Fruit fly (Drosophila melanogaster) whole organism, wandering third instar larva: ENCODE data around the gene Uro.

ENCODE experiments used
- CG32264 ChIP-seq: fragments of 200-800 bp; sonication (Bioruptor generic); optimal IDR thresholded peaks from 2 replicates; lab custom pipeline; 2016; ENCODE audit warnings: missing biosample characterization, missing genetic modification characterization
- Dif ChIP-seq: fragments of 200-275, 200-300 bp; sonication (Bioruptor generic); optimal IDR thresholded peaks from 2 replicates; lab custom pipeline; 2018; ENCODE audit warnings: missing biosample characterization, missing genetic modification characterization; ENCODE audit not compliant: partially characterized antibody
- HLH106 ChIP-seq: fragments of 200-800 bp; optimal IDR thresholded peaks from 3 replicates; lab custom pipeline; 2019; ENCODE audit warnings: missing biosample characterization, mild to moderate bottlenecking, missing genetic modification characterization, moderate library complexity
- Jra ChIP-seq: sonication (Bioruptor generic); optimal IDR thresholded peaks from 2 replicates; lab custom pipeline; 2016; ENCODE audit warnings: missing biosample characterization, missing genetic modification characterization
- Myc ChIP-seq: fragments of >200 bp; optimal IDR thresholded peaks from 2 replicates; lab custom pipeline; 2017
- OdsH ChIP-seq: fragments of 200-800 bp; sonication (Bioruptor generic); optimal IDR thresholded peaks from 2 replicates; lab custom pipeline; 2016; ENCODE audit warnings: missing biosample characterization, mild to moderate bottlenecking, missing genetic modification characterization
- Rel ChIP-seq, 2 experiments: fragments of 200-800 bp; sonication (Bioruptor generic) in 1 of 2; optimal IDR thresholded peaks; 2 replicates in 1 of 2; 3 replicates in 1 of 2; lab custom pipeline; 2016 to 2019; ENCODE audit warnings: mild to moderate bottlenecking in 2 of 2, missing biosample characterization in 2 of 2, missing genetic modification characterization in 2 of 2, moderate library complexity in 1 of 2
- ey ChIP-seq: fragments of 200-800 bp; sonication (Bioruptor generic); optimal IDR thresholded peaks from 2 replicates; lab custom pipeline; 2016; ENCODE audit warnings: missing biosample characterization, missing genetic modification characterization
- psq ChIP-seq: fragments of 200-800 bp; sonication (Bioruptor generic); optimal IDR thresholded peaks from 3 replicates; lab custom pipeline; 2017; ENCODE audit warnings: missing biosample characterization, mild to moderate bottlenecking, missing genetic modification characterization, moderate library complexity
- rgr ChIP-seq: fragments of 200-800 bp; sonication (Bioruptor generic); optimal IDR thresholded peaks from 3 replicates; lab custom pipeline; 2016; ENCODE audit warnings: missing biosample characterization, mild to moderate bottlenecking, missing genetic modification characterization
- usp ChIP-seq: fragments of >200 bp; optimal IDR thresholded peaks from 2 replicates; lab custom pipeline; 2017; ENCODE audit warnings: missing biosample characterization, missing genetic modification characterization

- no peak for TF ChIP-seq psq (GFP tag; lab: Kevin White, UChicago)
- no peak for TF ChIP-seq HLH106 (tag; lab: Kevin White, UChicago)
- no peak for TF ChIP-seq Dif (GFP tag; lab: Kevin White, UChicago)
- no peak for TF ChIP-seq Myc (lab: Kevin White, UChicago)
- no peak for TF ChIP-seq rgr (GFP tag; lab: Kevin White, UChicago)
- TF ChIP-seq OdsH (GFP tag; lab: Kevin White, UChicago): no peak
- TF ChIP-seq ey (GFP tag; lab: Kevin White, UChicago): no peak
- TF ChIP-seq usp: no peak
- TF ChIP-seq Jra: no peak
- TF ChIP-seq Rel (GFP tag; optimal IDR thresholded peaks at IDR 0.05; lab: Kevin White, UChicago): no peak
- no peak for TF ChIP-seq Rel (tag; optimal IDR thresholded peaks at IDR 0.05; lab: Kevin White, UChicago)
- TF ChIP-seq CG32264 (GFP tag; lab: Kevin White, UChicago): no peak
Observed at dm6 chr2L:7744739-7745138, 35.1 kb upstream of the Uro start, which contains the start of gene CG7214.
